Fruit fly (Drosophila melanogaster) whole organism, prepupa: Measurements from ENCODE around the gene Best3.

Experiments
- CG10631 ChIP-seq: fragments of 200-800 bp; sonication (Bioruptor generic); optimal IDR thresholded peaks from 2 replicates; lab custom pipeline; 2016; ENCODE audit warnings: missing biosample characterization, missing genetic modification characterization
- CG10669 ChIP-seq: fragments of 200-800 bp; sonication (Bioruptor generic); optimal IDR thresholded peaks from 3 replicates; lab custom pipeline; 2018; ENCODE audit warnings: missing biosample characterization, mild to moderate bottlenecking, missing genetic modification characterization, moderate library complexity
- CG11294 ChIP-seq: fragments of 200-800 bp; sonication (Bioruptor generic); IDR thresholded peaks from 2 replicates; pipeline ENCODE4 v1.3.6; 2022; ENCODE audit warnings: missing biosample characterization, missing genetic modification characterization
- CG11762 ChIP-seq: fragments of 200-800 bp; sonication (Bioruptor generic); optimal IDR thresholded peaks from 3 replicates; lab custom pipeline; 2016; ENCODE audit warnings: missing biosample characterization, missing genetic modification characterization; ENCODE audit not compliant: insufficient read depth
- CG15336 ChIP-seq: fragments of 200-800 bp; sonication (Bioruptor generic); IDR thresholded peaks from 2 replicates; pipeline ENCODE4 v1.3.6; 2022; ENCODE audit warnings: missing biosample characterization, missing genetic modification characterization
- CG1621 ChIP-seq: fragments of 200-800 bp; sonication (Bioruptor generic); optimal IDR thresholded peaks from 3 replicates; lab custom pipeline; 2018; ENCODE audit warnings: missing biosample characterization, mild to moderate bottlenecking, missing genetic modification characterization
- CG3032 ChIP-seq: fragments of 200-800 bp; optimal IDR thresholded peaks from 2 replicates; lab custom pipeline; 2019; ENCODE audit warnings: missing biosample characterization, mild to moderate bottlenecking, missing genetic modification characterization, moderate library complexity
- CG31627 ChIP-seq: fragments of 200-800 bp; sonication (Bioruptor generic); optimal IDR thresholded peaks from 3 replicates; lab custom pipeline; 2016; ENCODE audit warnings: missing biosample characterization, missing genetic modification characterization
- CG34406 ChIP-seq: fragments of 200-800 bp; sonication (Bioruptor generic); optimal IDR thresholded peaks from 3 replicates; lab custom pipeline; 2016; ENCODE audit warnings: missing biosample characterization, missing genetic modification characterization
- CG3919 ChIP-seq: fragments of 200-800 bp; sonication (Bioruptor generic); optimal IDR thresholded peaks from 3 replicates; lab custom pipeline; 2016; ENCODE audit warnings: missing biosample characterization, missing genetic modification characterization
- CG4318 ChIP-seq: fragments of 200-800 bp; sonication (Bioruptor generic); optimal IDR thresholded peaks from 3 replicates; lab custom pipeline; 2017; ENCODE audit warnings: missing biosample characterization, mild to moderate bottlenecking, missing genetic modification characterization
- CG6163 ChIP-seq: fragments of 200-800 bp; sonication (Bioruptor generic); IDR thresholded peaks from 3 replicates; pipeline ENCODE4 v1.3.6; 2022; ENCODE audit warnings: missing biosample characterization, missing genetic modification characterization
- CG6276 ChIP-seq: fragments of 200-800 bp; sonication (Bioruptor generic); optimal IDR thresholded peaks from 2 replicates; lab custom pipeline; 2017; ENCODE audit warnings: missing biosample characterization, mild to moderate bottlenecking, missing genetic modification characterization
- CG6792 ChIP-seq: fragments of 200-800 bp; sonication (Bioruptor generic); optimal IDR thresholded peaks from 3 replicates; lab custom pipeline; 2016; ENCODE audit warnings: missing biosample characterization, missing genetic modification characterization
- CG6808 ChIP-seq: fragments of 200-800 bp; sonication (Bioruptor generic); optimal IDR thresholded peaks from 3 replicates; lab custom pipeline; 2017; ENCODE audit warnings: missing biosample characterization, missing genetic modification characterization, mild to moderate bottlenecking, moderate library complexity, missing genetic modification reagents
- CG6854 ChIP-seq: fragments of 200-800 bp; sonication (Bioruptor generic); optimal IDR thresholded peaks from 2 replicates; lab custom pipeline; 2017; ENCODE audit warnings: missing biosample characterization, mild to moderate bottlenecking, missing genetic modification characterization
- CG8319 ChIP-seq: fragments of 200-800 bp; sonication (Bioruptor generic); optimal IDR thresholded peaks from 3 replicates; lab custom pipeline; 2016; ENCODE audit warnings: missing biosample characterization, missing genetic modification characterization
- CG8632 ChIP-seq: fragments of 200-800 bp; sonication (Bioruptor generic); optimal IDR thresholded peaks from 3 replicates; lab custom pipeline; 2016; ENCODE audit warnings: missing biosample characterization, missing genetic modification characterization
- CG9139 ChIP-seq: fragments of 200-800 bp; sonication (Bioruptor generic); optimal IDR thresholded peaks from 3 replicates; lab custom pipeline; 2017; ENCODE audit warnings: missing biosample characterization, mild to moderate bottlenecking, missing genetic modification characterization
- Eip75B ChIP-seq: fragments of 200-800 bp; sonication (Bioruptor generic); optimal IDR thresholded peaks from 3 replicates; lab custom pipeline; 2016; ENCODE audit warnings: missing biosample characterization, missing genetic modification characterization
- Eip78C ChIP-seq: fragments of 200-800 bp; sonication (Bioruptor generic); peaks from one replicate; lab custom pipeline; 2016; ENCODE audit warnings: missing biosample characterization, missing genetic modification characterization
- Eip93F ChIP-seq: fragments of 200-800 bp; sonication (Bioruptor generic); optimal IDR thresholded peaks from 2 replicates; lab custom pipeline; 2016; ENCODE audit warnings: missing biosample characterization, mild to moderate bottlenecking, missing genetic modification characterization
- Ets21C ChIP-seq: fragments of 200-800 bp; sonication (Bioruptor generic); optimal IDR thresholded peaks from 3 replicates; lab custom pipeline; 2016; ENCODE audit warnings: missing biosample characterization, missing genetic modification characterization
- Ets96B ChIP-seq: fragments of 200-800 bp; optimal IDR thresholded peaks from 2 replicates; lab custom pipeline; 2019; ENCODE audit warnings: missing biosample characterization, mild to moderate bottlenecking, missing genetic modification characterization, moderate library complexity
- Gug ChIP-seq: fragments of 200-800 bp; sonication (Bioruptor generic); IDR thresholded peaks from 2 replicates; pipeline ENCODE4 v1.3.6; 2022; ENCODE audit warnings: missing biosample characterization, missing genetic modification characterization
- Met ChIP-seq: fragments of 200-800 bp; sonication (Bioruptor generic); optimal IDR thresholded peaks from 3 replicates; lab custom pipeline; 2016; ENCODE audit warnings: missing biosample characterization, missing genetic modification characterization
- OdsH ChIP-seq: fragments of 200-800 bp; sonication (Bioruptor generic); optimal IDR thresholded peaks from 3 replicates; lab custom pipeline; 2016; ENCODE audit warnings: missing biosample characterization, missing genetic modification characterization
- Smox ChIP-seq: fragments of 200-800 bp; sonication (Bioruptor generic); optimal IDR thresholded peaks from 3 replicates; lab custom pipeline; 2016; ENCODE audit warnings: missing biosample characterization, missing genetic modification characterization
- Sox102F ChIP-seq: fragments of 200-800 bp; sonication (Bioruptor generic); optimal IDR thresholded peaks from 2 replicates; lab custom pipeline; 2016; ENCODE audit warnings: missing biosample characterization, mild to moderate bottlenecking, missing genetic modification characterization
- Sox15 ChIP-seq: fragments of 200-800 bp; sonication (Bioruptor generic); optimal IDR thresholded peaks from 3 replicates; lab custom pipeline; 2016; ENCODE audit warnings: missing biosample characterization, missing genetic modification characterization
- achi ChIP-seq: fragments of 200-800 bp; sonication (Bioruptor generic); optimal IDR thresholded peaks from 3 replicates; lab custom pipeline; 2016; ENCODE audit warnings: missing biosample characterization, missing genetic modification characterization
- acj6 ChIP-seq: fragments of 200-800 bp; sonication (Bioruptor generic); optimal IDR thresholded peaks from 3 replicates; lab custom pipeline; 2016; ENCODE audit warnings: missing biosample characterization, missing genetic modification characterization
- cyc ChIP-seq: fragments of 200-800 bp; sonication (Bioruptor generic); optimal IDR thresholded peaks from 3 replicates; lab custom pipeline; 2016; ENCODE audit warnings: missing biosample characterization, missing genetic modification characterization
- dac ChIP-seq: fragments of 200-800 bp; sonication (Bioruptor generic); optimal IDR thresholded peaks from 2 replicates; lab custom pipeline; 2017; ENCODE audit warnings: missing biosample characterization, mild to moderate bottlenecking, missing genetic modification characterization
- dsx ChIP-seq: fragments of 200-800 bp; optimal IDR thresholded peaks from 3 replicates; lab custom pipeline; 2019; ENCODE audit warnings: missing biosample characterization, mild to moderate bottlenecking, missing genetic modification characterization, moderate library complexity; ENCODE audit not compliant: poor library complexity, severe bottlenecking
- esn ChIP-seq: fragments of 200-800 bp; sonication (Bioruptor generic); optimal IDR thresholded peaks from 2 replicates; lab custom pipeline; 2016; ENCODE audit warnings: missing biosample characterization, mild to moderate bottlenecking, missing genetic modification characterization, moderate library complexity
- fd59A ChIP-seq: fragments of 200-800 bp; sonication (Bioruptor generic); optimal IDR thresholded peaks from 2 replicates; lab custom pipeline; 2017; ENCODE audit warnings: missing biosample characterization, mild to moderate bottlenecking, missing genetic modification characterization, missing genetic modification reagents
- fd85E ChIP-seq: fragments of 200-800 bp; sonication (Bioruptor generic); optimal IDR thresholded peaks from 3 replicates; lab custom pipeline; 2016; ENCODE audit warnings: missing biosample characterization, missing genetic modification characterization
- fkh ChIP-seq: fragments of 200-800 bp; sonication (Bioruptor generic); optimal IDR thresholded peaks from 3 replicates; lab custom pipeline; 2017; ENCODE audit warnings: missing biosample characterization, mild to moderate bottlenecking, missing genetic modification characterization, moderate library complexity
- lz ChIP-seq: fragments of 200-800 bp; sonication (Bioruptor generic); optimal IDR thresholded peaks from 3 replicates; lab custom pipeline; 2016; ENCODE audit warnings: missing biosample characterization, missing genetic modification characterization
- net ChIP-seq: fragments of 200-800 bp; sonication (Bioruptor generic); optimal IDR thresholded peaks from 3 replicates; lab custom pipeline; 2016; ENCODE audit warnings: missing biosample characterization, missing genetic modification characterization
- pdm3 ChIP-seq: fragments of 200-800 bp; sonication (Bioruptor generic); optimal IDR thresholded peaks from 3 replicates; lab custom pipeline; 2016; ENCODE audit warnings: missing biosample characterization, missing genetic modification characterization
- salr ChIP-seq, 2 experiments: fragments of 200-800 bp; sonication (Bioruptor generic); optimal IDR thresholded peaks; 3 replicates each; lab custom pipeline; 2016 to 2018; ENCODE audit warnings: missing biosample characterization in 2 of 2, missing genetic modification characterization in 2 of 2, mild to moderate bottlenecking in 1 of 2
- spab ChIP-seq: fragments of 200-800 bp; sonication (Bioruptor generic); optimal IDR thresholded peaks from 2 replicates; lab custom pipeline; 2017; ENCODE audit warnings: missing biosample characterization, mild to moderate bottlenecking, missing genetic modification characterization, missing genetic modification reagents
- topi ChIP-seq: fragments of 200-800 bp; sonication (Bioruptor generic); optimal IDR thresholded peaks from 3 replicates; lab custom pipeline; 2016; ENCODE audit warnings: missing biosample characterization, missing genetic modification characterization
- vri ChIP-seq: fragments of 200-800 bp; sonication (Bioruptor generic); optimal IDR thresholded peaks from 3 replicates; lab custom pipeline; 2016; ENCODE audit warnings: missing biosample characterization, mild to moderate bottlenecking, missing genetic modification characterization

Best3 gene

dm6 chr3L:15266628-15267027, 36.0 kb downstream of the Best3 start (continued):
- peak; percentile 54 for TF ChIP-seq Sox102F
- TF ChIP-seq CG3032, result peak; percentile 57
- TF ChIP-seq CG8319 (GFP tag; lab: Kevin White, UChicago), result peak; percentile 5
- TF ChIP-seq esn (GFP tag; lab: Kevin White, UChicago), result peak; percentile 80
- TF ChIP-seq Eip93F, result no peak
- TF ChIP-seq CG10669 (GFP tag; lab: Kevin White, UChicago), result peak; percentile 57
- TF ChIP-seq pdm3 (GFP tag; lab: Kevin White, UChicago), result peak; percentile 74
- TF ChIP-seq lz (GFP tag; lab: Kevin White, UChicago), result peak; percentile 63
- TF ChIP-seq Eip75B (GFP tag; lab: Kevin White, UChicago), result peak; percentile 70
- TF ChIP-seq fd59A (GFP tag; lab: Kevin White, UChicago), result peak; percentile 71
- TF ChIP-seq salr (GFP tag; optimal IDR thresholded peaks at IDR 0.05; lab: Kevin White, UChicago), result peak in 1 of 2 experiments; percentile 84
- TF ChIP-seq Sox15 (GFP tag; lab: Kevin White, UChicago), result peak; percentile 31
- TF ChIP-seq OdsH (GFP tag; lab: Kevin White, UChicago), result peak; percentile 83
- peak; percentile 40 for TF ChIP-seq Ets21C (GFP tag; lab: Kevin White, UChicago)
- TF ChIP-seq CG6854 (GFP tag; lab: Kevin White, UChicago), result no peak
- TF ChIP-seq CG6276 (GFP tag; lab: Kevin White, UChicago), result peak; percentile 62
- TF ChIP-seq topi (GFP tag; lab: Kevin White, UChicago), result peak; percentile 67
- peak; percentile 58 for TF ChIP-seq CG6792 (GFP tag; lab: Kevin White, UChicago)
- TF ChIP-seq CG9139 (GFP tag; lab: Kevin White, UChicago), result peak; percentile 49
- peak; percentile 40 for TF ChIP-seq dac (GFP tag; lab: Kevin White, UChicago)
- peak; percentile 69 for TF ChIP-seq cyc (GFP tag; lab: Kevin White, UChicago)
- TF ChIP-seq CG4318, result peak; percentile 79
- no peak for TF ChIP-seq CG11294
- no peak for TF ChIP-seq fkh (GFP tag; lab: Kevin White, UChicago)
- TF ChIP-seq spab, result peak; percentile 55
- peak; percentile 61 for TF ChIP-seq net (GFP tag; lab: Kevin White, UChicago)
- TF ChIP-seq Gug (GFP tag; lab: Robert Waterston, UW), result peak; percentile 14; the same call in 1 of the 2 replicates

- TF ChIP-seq CG15336 (GFP tag; lab: Robert Waterston, UW), result peak; percentile 61
- TF ChIP-seq salr (GFP tag; optimal IDR thresholded peaks at IDR 0.05; lab: Kevin White, UChicago), result peak in 1 of 2 experiments; percentile 54
- TF ChIP-seq Sox102F, result no peak
- TF ChIP-seq CG3032, result peak; percentile 86
- TF ChIP-seq CG10631 (GFP tag; lab: Kevin White, UChicago), result peak; percentile 79
- peak; percentile 27 for TF ChIP-seq CG1621 (tag; lab: Kevin White, UChicago)
- peak; percentile 48 for TF ChIP-seq acj6 (GFP tag; lab: Kevin White, UChicago)
- TF ChIP-seq CG6276 (GFP tag; lab: Kevin White, UChicago), result peak; percentile 49
- TF ChIP-seq CG34406 (GFP tag; lab: Kevin White, UChicago), result peak; percentile 54
- TF ChIP-seq Smox (GFP tag; lab: Kevin White, UChicago), result no peak
- peak; percentile 61 for TF ChIP-seq achi (GFP tag; lab: Kevin White, UChicago)
- peak; percentile 40; the same call in 2 of the 3 replicates for TF ChIP-seq CG6163 (GFP tag; lab: Robert Waterston, UW)
- no peak for TF ChIP-seq Met (GFP tag; lab: Kevin White, UChicago)
- peak; percentile 84 for TF ChIP-seq Ets96B (tag; lab: Kevin White, UChicago)
- TF ChIP-seq Eip78C (GFP tag; lab: Kevin White, UChicago), result peak; percentile 87
- peak; percentile 43 for TF ChIP-seq CG8632 (GFP tag; lab: Kevin White, UChicago)
- no peak for TF ChIP-seq topi (GFP tag; lab: Kevin White, UChicago)
- peak; percentile 62 for TF ChIP-seq CG10669 (GFP tag; lab: Kevin White, UChicago)
- TF ChIP-seq CG4318, result peak; percentile 70
- TF ChIP-seq CG6792 (GFP tag; lab: Kevin White, UChicago), result peak; percentile 5
- peak; percentile 80 for TF ChIP-seq CG6808
- TF ChIP-seq CG11762 (GFP tag; lab: Kevin White, UChicago), result peak; percentile 54
- TF ChIP-seq vri, result no peak
- no peak for TF ChIP-seq CG31627
- TF ChIP-seq dsx (GFP tag; lab: Kevin White, UChicago), result peak; percentile 74
- peak; percentile 68 for TF ChIP-seq CG3919 (GFP tag; lab: Kevin White, UChicago)
- no peak for TF ChIP-seq fd85E (GFP tag; lab: Kevin White, UChicago)
- TF ChIP-seq lz (GFP tag; lab: Kevin White, UChicago), result no peak
- no peak for TF ChIP-seq CG6854 (GFP tag; lab: Kevin White, UChicago)
- TF ChIP-seq OdsH (GFP tag; lab: Kevin White, UChicago), result peak; percentile 59
- TF ChIP-seq Eip93F, result no peak
- peak; percentile 41 for TF ChIP-seq CG9139 (GFP tag; lab: Kevin White, UChicago)
- no peak for TF ChIP-seq fkh (GFP tag; lab: Kevin White, UChicago)
- no peak for TF ChIP-seq CG8319 (GFP tag; lab: Kevin White, UChicago)
Observed at dm6 chr3L:15264247-15265028, 38.1 kb downstream of the Best3 start.
